Worm (Caenorhabditis elegans) whole organism, early embryonic: ENCODE results near the gene ZK930.6.

ENCODE experiments used
- B0310.2 ChIP-seq: sonication (generic microtip); optimal IDR thresholded peaks from 2 replicates; lab custom pipeline; 2016; ENCODE audit warnings: mild to moderate bottlenecking, missing genetic modification characterization, missing compliant biosample characterization
- ceh-13 ChIP-seq: fragments of 200-800 bp; sonication (Bioruptor generic); optimal IDR thresholded peaks from 2 replicates; lab custom pipeline; 2018; ENCODE audit warnings: mild to moderate bottlenecking, missing genetic modification characterization, missing compliant biosample characterization
- ceh-36 ChIP-seq: sonication (generic microtip); optimal IDR thresholded peaks from 2 replicates; lab custom pipeline; 2016; ENCODE audit warnings: missing genetic modification characterization, inconsistent platforms, missing compliant biosample characterization
- ets-7 ChIP-seq: sonication (generic microtip); optimal IDR thresholded peaks from 2 replicates; lab custom pipeline; 2016; ENCODE audit warnings: missing genotype, missing genetic modification characterization, missing compliant biosample characterization
- flt-1 ChIP-seq: fragments of 200-800 bp; sonication (Bioruptor generic); IDR thresholded peaks from 2 replicates; pipeline ENCODE4 v1.3.6; 2022; ENCODE audit warnings: missing genetic modification characterization, missing compliant biosample characterization
- hmg-4 ChIP-seq: fragments of 200-800 bp; sonication (Bioruptor generic); optimal IDR thresholded peaks from 2 replicates; lab custom pipeline; 2018; ENCODE audit warnings: mild to moderate bottlenecking, missing genetic modification characterization, missing compliant biosample characterization
- hnd-1 ChIP-seq: sonication (generic microtip); optimal IDR thresholded peaks from 2 replicates; lab custom pipeline; 2016; ENCODE audit warnings: missing genetic modification characterization, missing compliant biosample characterization
- scrt-1 ChIP-seq: fragments of 200-800 bp; sonication (Bioruptor generic); IDR thresholded peaks from 2 replicates; pipeline ENCODE4 v1.3.6; 2022; ENCODE audit warnings: missing genetic modification characterization, missing compliant biosample characterization

DNA sequence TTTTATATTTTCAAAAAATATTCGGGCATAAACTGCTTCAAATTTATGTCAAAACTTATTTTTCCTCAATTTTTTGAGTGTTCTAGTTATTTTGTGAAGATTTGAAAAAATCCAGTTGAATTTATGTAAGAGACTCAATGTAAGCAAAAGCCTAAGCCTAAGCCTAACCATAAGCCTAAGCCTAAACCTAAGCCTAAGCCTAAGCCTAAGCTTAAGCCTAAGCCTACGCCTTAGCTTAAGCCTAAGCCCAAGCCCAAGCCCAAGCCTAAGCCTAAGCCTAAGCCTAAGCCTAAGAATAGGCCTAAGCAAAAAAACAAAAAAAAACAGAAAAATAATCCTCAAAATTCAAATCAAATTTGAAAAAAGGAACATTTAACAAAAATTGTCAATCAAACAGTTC lies 46.4 kb downstream of the ZK930.6 start:
- peak; percentile 64 for TF ChIP-seq ceh-36 (tag; lab: Kevin White, UChicago)
- TF ChIP-seq ets-7 = no peak
- no peak for TF ChIP-seq B0310.2 (tag; lab: Kevin White, UChicago)
- no peak for TF ChIP-seq ceh-13 (GFP tag; lab: Kevin White, UChicago)
- no peak for TF ChIP-seq scrt-1
- TF ChIP-seq flt-1 = no peak
- no peak for TF ChIP-seq hmg-4 (GFP tag; lab: Kevin White, UChicago)
- TF ChIP-seq hnd-1 (tag; lab: Kevin White, UChicago) = no peak
